Fruit fly (Drosophila melanogaster): ENCODE data around the gene LKRSDH.

LKRSDH gene

DNA sequence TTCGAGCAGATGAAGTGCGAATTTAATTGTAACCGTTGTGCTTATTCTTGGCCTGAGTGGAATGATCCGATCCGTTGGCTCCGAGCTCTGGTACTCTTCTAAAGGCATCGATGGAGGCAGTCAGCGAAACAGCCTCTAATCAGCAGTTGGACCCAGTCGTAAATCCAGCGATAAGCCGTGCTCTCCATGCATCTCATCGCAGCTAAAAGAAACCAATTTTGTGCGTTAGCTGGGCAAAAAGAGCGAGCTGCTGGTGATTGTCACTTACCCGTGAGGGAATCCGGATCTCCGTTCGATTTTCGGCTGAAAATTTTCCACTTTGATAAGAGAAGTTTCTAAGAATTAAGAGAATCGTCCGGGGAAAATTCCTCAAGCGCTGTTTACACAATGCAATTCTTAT, at the start of gene LKRSDH:
TSS of gene LKRSDH (minus strand) at position 101 of the 400 bp plus-strand sequence.
- no peak for TF ChIP-seq EcR (GFP tag; optimal IDR thresholded peaks at IDR 0.05)
- TF ChIP-seq CG8478 (optimal IDR thresholded peaks at IDR 0.05) = no peak
- TF ChIP-seq pan (optimal IDR thresholded peaks at IDR 0.05) = no peak
- no peak for TF ChIP-seq Dll (optimal IDR thresholded peaks at IDR 0.05)
- no peak for TF ChIP-seq psq (optimal IDR thresholded peaks at IDR 0.05)
- TF ChIP-seq usp (GFP tag; optimal IDR thresholded peaks at IDR 0.05) = no peak

- TF ChIP-seq usp (GFP tag; optimal IDR thresholded peaks at IDR 0.05) (no peak), EcR (GFP tag; optimal IDR thresholded peaks at IDR 0.05) (no peak), pan (optimal IDR thresholded peaks at IDR 0.05) (no peak), Dll (optimal IDR thresholded peaks at IDR 0.05) (no peak), CG8478 (optimal IDR thresholded peaks at IDR 0.05) (no peak), psq (optimal IDR thresholded peaks at IDR 0.05) (no peak)
These were observed 45.5 kb upstream of the LKRSDH start for dm6 chr2L:7841244-7841643.

dm6 chr2L:7840152-7840551, 44.4 kb upstream of the LKRSDH start, which contains the start of gene CG14537:
Gene CG14537 (plus strand): TSS chr2L:7840452.
- TF ChIP-seq Dll (optimal IDR thresholded peaks at IDR 0.05) (no peak), psq (optimal IDR thresholded peaks at IDR 0.05) (no peak), CG8478 (optimal IDR thresholded peaks at IDR 0.05) (no peak), pan (optimal IDR thresholded peaks at IDR 0.05) (no peak), usp (GFP tag; optimal IDR thresholded peaks at IDR 0.05) (no peak), EcR (GFP tag; optimal IDR thresholded peaks at IDR 0.05) (no peak)

DNA sequence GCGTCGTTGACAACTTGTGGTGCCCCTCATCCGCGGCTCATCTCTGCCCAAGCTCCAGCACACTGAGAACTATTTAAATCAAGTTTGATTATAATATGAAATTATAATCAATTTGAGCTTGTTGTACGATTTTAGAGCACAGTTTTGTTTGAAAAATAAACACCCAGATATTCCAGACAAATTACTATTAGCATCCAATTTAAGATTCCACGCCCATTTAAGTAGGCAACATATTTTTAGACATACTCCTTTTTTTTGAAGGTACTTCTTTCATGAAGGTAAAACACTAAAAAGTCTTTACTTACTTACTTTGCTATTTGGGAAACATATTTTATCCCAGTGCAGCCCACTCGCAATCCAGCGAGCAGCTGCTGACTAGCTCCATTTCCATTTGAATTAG, 42.3 kb upstream of the LKRSDH start:
- TF ChIP-seq pan (optimal IDR thresholded peaks at IDR 0.05) (no peak), EcR (GFP tag; optimal IDR thresholded peaks at IDR 0.05) (no peak), Dll (optimal IDR thresholded peaks at IDR 0.05) (no peak), CG8478 (optimal IDR thresholded peaks at IDR 0.05) (no peak), usp (GFP tag; optimal IDR thresholded peaks at IDR 0.05) (no peak), psq (optimal IDR thresholded peaks at IDR 0.05) (no peak)

dm6 chr2L:7833650-7834049, 37.9 kb upstream of the LKRSDH start:
- TF ChIP-seq EcR (GFP tag; optimal IDR thresholded peaks at IDR 0.05) (no peak), pan (optimal IDR thresholded peaks at IDR 0.05) (no peak), usp (GFP tag; optimal IDR thresholded peaks at IDR 0.05) (no peak), psq (optimal IDR thresholded peaks at IDR 0.05) (no peak), CG8478 (optimal IDR thresholded peaks at IDR 0.05) (no peak), Dll (optimal IDR thresholded peaks at IDR 0.05) (no peak)

DNA sequence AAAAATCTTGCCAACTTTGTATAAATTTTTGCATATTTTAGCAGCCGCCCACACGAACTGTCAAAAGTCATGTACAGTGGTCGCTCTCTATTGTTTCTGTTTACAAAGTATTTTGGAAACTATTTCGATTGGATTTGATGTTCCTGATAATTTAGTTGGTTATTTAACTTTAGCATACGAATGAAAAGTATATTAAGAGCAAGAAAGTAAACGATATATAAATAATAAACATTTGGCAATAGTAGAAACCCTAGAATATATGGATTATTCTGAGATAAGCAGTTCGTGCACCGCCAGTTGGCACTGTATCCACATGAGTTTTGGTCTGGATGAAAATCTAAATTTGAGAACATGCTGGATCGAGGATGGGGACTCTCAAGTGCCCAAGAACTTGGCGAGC, 37.5 kb upstream of the LKRSDH start:
- TF ChIP-seq psq (optimal IDR thresholded peaks at IDR 0.05) (no peak), CG8478 (optimal IDR thresholded peaks at IDR 0.05) (no peak), usp (GFP tag; optimal IDR thresholded peaks at IDR 0.05) (no peak), pan (optimal IDR thresholded peaks at IDR 0.05) (no peak), Dll (optimal IDR thresholded peaks at IDR 0.05) (no peak), EcR (GFP tag; optimal IDR thresholded peaks at IDR 0.05) (no peak)

dm6 chr2L:7828901-7829300, 33.1 kb upstream of the LKRSDH start:
- TF ChIP-seq CG8478 (optimal IDR thresholded peaks at IDR 0.05) = no peak
- no peak for TF ChIP-seq EcR (GFP tag; optimal IDR thresholded peaks at IDR 0.05)
- no peak for TF ChIP-seq pan (optimal IDR thresholded peaks at IDR 0.05)
- TF ChIP-seq usp (GFP tag; optimal IDR thresholded peaks at IDR 0.05) = no peak
- TF ChIP-seq Dll (optimal IDR thresholded peaks at IDR 0.05) = no peak
- no peak for TF ChIP-seq psq (optimal IDR thresholded peaks at IDR 0.05)

DNA sequence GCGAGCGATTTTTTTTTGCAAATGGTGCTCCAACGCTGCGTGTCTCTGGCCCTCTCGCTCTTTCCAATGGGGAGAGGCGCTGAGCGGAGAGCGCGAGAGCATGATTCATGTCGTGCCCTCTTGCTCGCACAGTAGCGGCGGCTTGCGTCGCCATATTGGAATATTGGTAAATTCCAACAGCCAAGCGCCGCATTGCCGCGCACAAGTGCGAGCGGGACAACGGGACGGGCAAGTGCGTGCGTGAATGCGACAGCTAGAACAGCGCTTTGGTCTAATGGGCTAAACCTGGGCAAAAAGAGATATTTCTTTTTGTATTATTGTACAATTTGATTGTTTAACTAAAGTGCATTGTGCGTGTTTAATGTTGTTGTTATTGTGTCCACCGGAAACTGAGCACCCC, 32.5 kb upstream of the LKRSDH start:
- peak; percentile 95 for TF ChIP-seq CG8478 (optimal IDR thresholded peaks at IDR 0.05)
- no peak for TF ChIP-seq EcR (GFP tag; optimal IDR thresholded peaks at IDR 0.05)

dm6 chr2L:7827045-7828004, 31.6 kb upstream of the LKRSDH start, which contains the start of the genes Rack1 and mts:
Gene Rack1 (minus strand): TSS chr2L:7827315.
Gene mts (plus strand): TSS chr2L:7827650.
- TF ChIP-seq Dll (optimal IDR thresholded peaks at IDR 0.05) (no peak), pan (optimal IDR thresholded peaks at IDR 0.05) (no peak), EcR (GFP tag; optimal IDR thresholded peaks at IDR 0.05) (no peak), psq (optimal IDR thresholded peaks at IDR 0.05) (no peak), usp (GFP tag; optimal IDR thresholded peaks at IDR 0.05) (no peak), CG8478 (optimal IDR thresholded peaks at IDR 0.05) (no peak)

- TF ChIP-seq EcR (GFP tag; optimal IDR thresholded peaks at IDR 0.05) (no peak), CG8478 (optimal IDR thresholded peaks at IDR 0.05) (no peak), pan (optimal IDR thresholded peaks at IDR 0.05) (no peak), usp (GFP tag; optimal IDR thresholded peaks at IDR 0.05) (no peak), Dll (optimal IDR thresholded peaks at IDR 0.05) (no peak), psq (optimal IDR thresholded peaks at IDR 0.05) (no peak)
These were observed 25.6 kb upstream of the LKRSDH start for dm6 chr2L:7821279-7821848.

DNA sequence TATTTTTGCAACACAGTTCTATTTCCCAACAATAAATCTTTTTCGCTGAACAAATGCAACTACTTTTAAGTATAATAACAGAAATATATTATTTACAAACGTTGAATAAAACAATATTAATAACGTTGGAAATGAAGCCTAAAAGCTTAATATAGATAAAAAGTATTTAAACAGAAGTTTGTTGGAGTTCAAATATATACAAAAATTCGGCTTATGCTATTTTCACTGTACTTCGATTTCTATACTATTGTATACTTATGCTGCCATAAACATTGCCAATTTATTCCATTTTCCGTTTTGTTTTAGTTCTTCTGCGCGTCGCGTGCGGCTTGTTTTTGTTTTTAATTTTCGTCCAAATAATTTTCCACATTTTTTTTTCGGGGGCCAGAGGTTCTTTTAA, 25.1 kb upstream of the LKRSDH start, which contains the start of gene CG7115:
TSS of gene CG7115 (plus strand) at position 301 of the 400 bp plus-strand sequence.
- no peak for TF ChIP-seq pan (optimal IDR thresholded peaks at IDR 0.05)
- no peak for TF ChIP-seq Dll (optimal IDR thresholded peaks at IDR 0.05)
- TF ChIP-seq CG8478 (optimal IDR thresholded peaks at IDR 0.05) = no peak
- TF ChIP-seq psq (optimal IDR thresholded peaks at IDR 0.05) = no peak
- no peak for TF ChIP-seq EcR (GFP tag; optimal IDR thresholded peaks at IDR 0.05)
- TF ChIP-seq usp (GFP tag; optimal IDR thresholded peaks at IDR 0.05) = no peak

dm6 chr2L:7820408-7820807, 24.6 kb upstream of the LKRSDH start:
- TF ChIP-seq CG8478 (optimal IDR thresholded peaks at IDR 0.05) (no peak), pan (optimal IDR thresholded peaks at IDR 0.05) (no peak), usp (GFP tag; optimal IDR thresholded peaks at IDR 0.05) (no peak), psq (optimal IDR thresholded peaks at IDR 0.05) (no peak), Dll (optimal IDR thresholded peaks at IDR 0.05) (no peak), EcR (GFP tag; optimal IDR thresholded peaks at IDR 0.05) (no peak)

Data from whole organism.